Worm (Caenorhabditis elegans): ENCODE data around the gene sft-4.

- TF ChIP-seq set-16 (GFP tag; IDR thresholded peaks at IDR 0.05) (no peak), lin-39 (tag; optimal IDR thresholded peaks at IDR 0.05) (no peak), nhr-76 (tag; optimal IDR thresholded peaks at IDR 0.05) (no peak), lin-15B (tag; optimal IDR thresholded peaks at IDR 0.05) (no peak), nhr-11 (tag; optimal IDR thresholded peaks at IDR 0.05) (no peak), ztf-11 (tag; optimal IDR thresholded peaks at IDR 0.05) (no peak), fkh-10 (GFP tag; optimal IDR thresholded peaks at IDR 0.05) (no peak)
Observed at ce11 chrX:5810677-5811076, 30.2 kb upstream of the sft-4 start.
